Worm (Caenorhabditis elegans): ENCODE measurements around the gene grd-3.
A peak's percentile ranks its signal among the peaks of the same experiment; 100 is the strongest.
"Not testable (repeated sequence)": the region's sequence is repeated elsewhere in the genome, so short reads cannot be mapped to it uniquely, and the experiment has no call there.

The grd-3 gene

ce11 chrIV:3439354-3439753 is at the start of gene grd-3:
TSS of gene grd-3 (plus strand) at chrIV:3439655.
- TF ChIP-seq elt-1 (tag; optimal IDR thresholded peaks at IDR 0.05) (peak; percentile 81), nhr-25 (tag; optimal IDR thresholded peaks at IDR 0.05) (peak; percentile 62), lin-11 (tag; optimal IDR thresholded peaks at IDR 0.05) (no peak), ceh-16 (tag; optimal IDR thresholded peaks at IDR 0.05) (peak; percentile 72), sma-9 (GFP tag; optimal IDR thresholded peaks at IDR 0.05) (peak; percentile 43), sma-9 (tag; optimal IDR thresholded peaks at IDR 0.05) (no peak)

- TF ChIP-seq sma-3 (GFP tag; optimal IDR thresholded peaks at IDR 0.05); nhr-23 (tag; optimal IDR thresholded peaks at IDR 0.05); lin-13 (GFP tag; optimal IDR thresholded peaks at IDR 0.05): not testable (repeated sequence)
Observed at ce11 chrIV:3389999-3390398, 49.5 kb upstream of the grd-3 start, which contains the start of gene B0546.5. TSS of gene B0546.5 (minus strand) at chrIV:3390099.

- TF ChIP-seq nhr-237, dmd-4, mbf-1 (tag; optimal IDR thresholded peaks at IDR 0.05): not testable (repeated sequence)
Observed at ce11 chrIV:3394066-3394465, 45.4 kb upstream of the grd-3 start, which contains the start of gene C04C3.4. TSS of gene C04C3.4 (plus strand) at chrIV:3394366.

- TF ChIP-seq aly-2 (tag; optimal IDR thresholded peaks at IDR 0.05) = no peak
- TF ChIP-seq ama-1 (optimal IDR thresholded peaks at IDR 0.05) = no peak
- no peak for TF ChIP-seq dmd-4 (tag; optimal IDR thresholded peaks at IDR 0.05)
- no peak for TF ChIP-seq C34F6.9 (tag; optimal IDR thresholded peaks at IDR 0.05)
- TF ChIP-seq mbf-1 (tag; optimal IDR thresholded peaks at IDR 0.05) = no peak
- TF ChIP-seq lin-39 (tag; optimal IDR thresholded peaks at IDR 0.05) = no peak
- no peak for TF ChIP-seq nhr-23 (tag; optimal IDR thresholded peaks at IDR 0.05)
- TF ChIP-seq Y55F3AM.14 (GFP tag; optimal IDR thresholded peaks at IDR 0.05) = no peak
- no peak for TF ChIP-seq nhr-11 (tag; optimal IDR thresholded peaks at IDR 0.05)
- no peak for TF ChIP-seq ztf-11 (tag; optimal IDR thresholded peaks at IDR 0.05)
- no peak for TF ChIP-seq skn-1 (tag; optimal IDR thresholded peaks at IDR 0.05)
- TF ChIP-seq unc-39 (tag; optimal IDR thresholded peaks at IDR 0.05) = no peak
- no peak for TF ChIP-seq nhr-10 (tag; optimal IDR thresholded peaks at IDR 0.05)
- TF ChIP-seq peb-1 (tag; optimal IDR thresholded peaks at IDR 0.05) = no peak
- TF ChIP-seq lin-13 (GFP tag; optimal IDR thresholded peaks at IDR 0.05) = no peak
- TF ChIP-seq fos-1 (tag; optimal IDR thresholded peaks at IDR 0.05) = no peak
- TF ChIP-seq nhr-21 (tag; optimal IDR thresholded peaks at IDR 0.05) = no peak
- TF ChIP-seq blmp-1 (tag; optimal IDR thresholded peaks at IDR 0.05; ENCODE audit: insufficient read depth) = no peak
Observed at ce11 chrIV:3395581-3395980, 43.9 kb upstream of the grd-3 start, which contains the start of gene C04C3.14. TSS of gene C04C3.14 (plus strand) at chrIV:3395881.

DNA sequence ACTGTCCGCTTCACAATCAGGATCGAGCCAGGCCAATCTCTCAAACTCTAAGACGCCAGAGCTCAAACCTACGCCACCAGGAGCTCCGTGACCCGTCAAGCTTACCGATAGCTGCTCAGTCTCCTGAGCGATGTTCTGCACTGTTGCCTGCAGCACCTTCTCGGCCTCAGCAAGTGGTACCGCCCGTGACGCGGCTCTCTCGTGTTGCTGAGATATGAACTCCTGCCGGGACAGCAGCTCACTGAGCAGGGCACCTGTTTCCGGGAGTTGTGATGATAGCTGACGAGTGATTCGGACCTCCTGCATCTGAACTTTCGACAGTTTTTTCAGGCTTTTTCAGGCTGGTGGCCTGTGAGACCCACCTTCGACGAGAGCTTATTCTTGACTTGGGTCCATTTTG is 41.4 kb upstream of the grd-3 start:
- no peak for TF ChIP-seq nhr-10 (tag; optimal IDR thresholded peaks at IDR 0.05)
- no peak for TF ChIP-seq nhr-12 (tag; optimal IDR thresholded peaks at IDR 0.05)
- no peak for TF ChIP-seq alr-1 (tag; optimal IDR thresholded peaks at IDR 0.05)
- TF ChIP-seq nhr-11 (tag; optimal IDR thresholded peaks at IDR 0.05) = no peak
- no peak for TF ChIP-seq skn-1 (tag; optimal IDR thresholded peaks at IDR 0.05)
- TF ChIP-seq lin-13 (GFP tag; optimal IDR thresholded peaks at IDR 0.05) = no peak
- TF ChIP-seq elt-3 (tag; optimal IDR thresholded peaks at IDR 0.05) = no peak
- no peak for TF ChIP-seq nhr-6 (tag; optimal IDR thresholded peaks at IDR 0.05)

DNA sequence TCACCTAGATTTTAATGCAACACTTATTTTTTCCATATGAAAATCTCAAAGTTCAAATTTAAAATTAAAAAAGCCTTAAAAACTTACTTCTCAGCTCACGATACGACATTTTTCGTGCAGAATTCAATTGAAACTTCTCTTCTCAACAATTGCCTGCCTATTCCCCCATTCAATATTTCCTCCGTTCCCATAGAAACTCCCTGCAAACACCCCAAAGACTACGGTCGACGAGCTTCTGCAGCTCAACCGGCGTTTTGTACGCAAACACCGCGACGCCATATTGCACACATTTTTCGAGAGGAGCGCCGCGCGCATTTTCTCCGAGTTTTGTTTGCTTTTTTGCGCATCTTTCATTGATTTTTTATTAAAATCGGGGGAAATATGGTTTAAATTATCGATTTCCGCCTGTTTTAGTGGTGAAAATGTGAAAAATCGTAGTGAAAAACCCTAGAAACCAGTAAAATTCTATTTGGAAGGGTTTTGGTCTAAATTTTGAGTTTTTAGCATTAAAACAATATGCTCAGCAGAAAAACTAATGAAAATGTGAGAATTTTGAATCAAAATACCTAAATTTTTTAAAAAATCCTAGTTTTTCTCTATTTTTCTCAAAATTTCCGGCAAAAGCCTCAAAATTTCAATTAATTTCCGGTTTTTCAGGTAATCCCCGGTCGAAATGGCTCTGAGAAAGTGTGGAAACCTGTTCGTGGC is 40.3 kb upstream of the grd-3 start, which contains the start of the genes dyf-3 and pdhb-1:
dyf-3 (minus strand) TSS at position 217 of the 708 bp plus-strand sequence.
pdhb-1 (plus strand) TSS at position 658 of the 708 bp plus-strand sequence.
- TF ChIP-seq lin-11 (tag; optimal IDR thresholded peaks at IDR 0.05) (peak; percentile 24), F13H6.1 (tag; optimal IDR thresholded peaks at IDR 0.05) (peak; percentile 20), gmeb-1 (tag; optimal IDR thresholded peaks at IDR 0.05) (peak; percentile 9), nhr-129 (tag; optimal IDR thresholded peaks at IDR 0.05) (peak; percentile 19), lin-39 (tag; optimal IDR thresholded peaks at IDR 0.05) (no peak), lsy-2 (tag; optimal IDR thresholded peaks at IDR 0.05) (peak; percentile 78 to 95), elt-3 (tag; optimal IDR thresholded peaks at IDR 0.05) (no peak), unc-55 (GFP tag; optimal IDR thresholded peaks at IDR 0.05) (peak; percentile 46)
